Fruit fly (Drosophila melanogaster): Measurements from ENCODE around the gene Nuf2.

DNA sequence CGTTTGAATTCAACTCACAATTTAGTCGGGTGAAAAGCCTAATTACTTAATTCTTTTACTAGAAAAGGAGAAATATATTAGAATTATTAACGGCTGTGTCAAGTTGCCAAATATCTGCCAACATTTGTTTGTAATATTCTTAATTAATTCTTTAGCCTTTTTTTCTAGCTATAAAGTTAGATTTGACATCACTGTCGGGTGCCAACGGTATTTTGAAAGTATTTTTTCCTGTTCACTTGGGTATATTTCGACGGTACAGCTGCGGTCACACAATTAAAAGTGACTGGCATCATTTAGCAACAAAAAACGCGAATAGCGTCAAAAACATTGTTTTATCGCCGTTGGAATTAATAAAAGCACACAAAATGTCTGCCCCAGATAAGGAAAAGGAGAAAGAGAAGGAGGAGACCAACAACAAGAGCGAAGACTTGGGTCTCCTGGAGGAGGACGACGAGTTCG is 1.9 kb downstream of the Nuf2 start, which contains the start of gene Sem1:
- TF ChIP-seq Pif1B (GFP tag; optimal IDR thresholded peaks at IDR 0.05) (no peak), CG34367 (tag; optimal IDR thresholded peaks at IDR 0.05) (no peak), fd96Ca (GFP tag; IDR thresholded peaks at IDR 0.05) (no peak), CG32121 (GFP tag; IDR thresholded peaks at IDR 0.05) (no peak), CG14655 (GFP tag; optimal IDR thresholded peaks at IDR 0.05) (no peak), EcR (GFP tag; optimal IDR thresholded peaks at IDR 0.05) (no peak), rn (GFP tag; IDR thresholded peaks at IDR 0.05) (no peak), D1 (tag; optimal IDR thresholded peaks at IDR 0.05) (no peak), CG15710 (tag; optimal IDR thresholded peaks at IDR 0.05) (no peak), Pif1A (GFP tag; optimal IDR thresholded peaks at IDR 0.05) (no peak), CG12605 (GFP tag; IDR thresholded peaks at IDR 0.05) (no peak), CG17806 (tag; optimal IDR thresholded peaks at IDR 0.05) (no peak)

Measured in whole organism, pupa.